Fruit fly (Drosophila melanogaster) whole organism, adult: Measurements from ENCODE around the gene CG11585.

ENCODE experiments used
- CG33017 ChIP-seq: fragments of 200-800 bp; sonication (Bioruptor generic); optimal IDR thresholded peaks from 2 replicates; lab custom pipeline; 2018; ENCODE audit warnings: missing biosample characterization, mild to moderate bottlenecking, missing genetic modification characterization, moderate library complexity
- Clk ChIP-seq: fragments of 200-800 bp; sonication (Bioruptor generic); optimal IDR thresholded peaks from 2 replicates; lab custom pipeline; 2017; ENCODE audit warnings: missing biosample characterization, missing genetic modification characterization

DNA sequence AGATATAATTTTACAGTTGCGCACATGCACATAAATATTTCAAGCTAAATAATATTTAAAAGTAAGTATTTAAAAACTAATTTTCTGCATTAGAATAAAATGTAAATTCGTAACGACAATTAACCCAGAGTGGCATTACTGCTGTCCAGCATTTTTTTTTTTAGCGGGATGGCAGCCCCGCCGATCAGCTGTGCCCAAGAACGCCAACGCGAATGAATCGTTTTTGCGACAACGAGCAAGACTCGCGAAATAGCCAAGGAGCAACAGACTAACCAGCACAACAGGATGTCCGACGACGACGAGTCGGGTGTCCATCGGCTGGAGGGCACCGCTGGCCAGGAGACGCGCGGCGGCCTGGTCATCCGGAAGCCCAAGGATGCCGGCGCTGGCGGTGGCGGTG is 11.9 kb downstream of the CG11585 start, which contains the start of gene Prp16:
- no peak for TF ChIP-seq CG33017 (tag; lab: Kevin White, UChicago)
- TF ChIP-seq Clk (GFP tag; lab: Kevin White, UChicago): no peak
